Fruit fly (Drosophila melanogaster) whole organism, adult: ENCODE measurements around the gene CG17778.

Experiments used
- CG12768 ChIP-seq: fragments of 200-800 bp; sonication (Bioruptor generic); optimal IDR thresholded peaks from 2 replicates; lab custom pipeline; 2017; ENCODE audit warnings: missing biosample characterization, missing genetic modification characterization, mild to moderate bottlenecking, moderate library complexity, missing genetic modification reagents
- CG14711 ChIP-seq: fragments of 200-800 bp; sonication (Bioruptor generic); optimal IDR thresholded peaks from 2 replicates; lab custom pipeline; 2018; ENCODE audit warnings: missing biosample characterization, mild to moderate bottlenecking, missing genetic modification characterization, moderate library complexity
- CG33017 ChIP-seq: fragments of 200-800 bp; sonication (Bioruptor generic); optimal IDR thresholded peaks from 2 replicates; lab custom pipeline; 2018; ENCODE audit warnings: missing biosample characterization, mild to moderate bottlenecking, missing genetic modification characterization, moderate library complexity
- Clk ChIP-seq: fragments of 200-800 bp; sonication (Bioruptor generic); optimal IDR thresholded peaks from 2 replicates; lab custom pipeline; 2017; ENCODE audit warnings: missing biosample characterization, missing genetic modification characterization
- cnc ChIP-seq, 2 experiments: fragments of >200 bp; optimal IDR thresholded peaks; 2 replicates each; lab custom pipeline; 2017

dm6 chrX:446002-446401 is 48.4 kb upstream of the CG17778 start:
- TF ChIP-seq CG12768, result no peak
- TF ChIP-seq CG33017, result no peak
- no peak for TF ChIP-seq CG14711 (tag; lab: Kevin White, UChicago)
- no peak for TF ChIP-seq Clk
- TF ChIP-seq cnc (optimal IDR thresholded peaks at IDR 0.05; lab: Kevin White, UChicago), result no peak
